Fruit fly (Drosophila melanogaster) whole organism, embryonic: ENCODE measurements around the gene Tis11.

Experiments used
- Antp ChIP-seq: fragments of 200-800 bp; sonication (Bioruptor generic); optimal IDR thresholded peaks from 3 replicates; lab custom pipeline; 2016; ENCODE audit warnings: missing biosample characterization, missing genetic modification characterization
- CG11696 ChIP-seq: fragments of 200-800 bp; sonication (Bioruptor generic); IDR thresholded peaks from 2 replicates; pipeline ENCODE4 v1.3.6; 2022; ENCODE audit warnings: missing biosample characterization, missing genetic modification characterization
- CG12104 ChIP-seq: fragments of 200-800 bp; sonication (Bioruptor generic); optimal IDR thresholded peaks from 3 replicates; lab custom pipeline; 2016; ENCODE audit warnings: missing biosample characterization, missing genetic modification characterization
- CG12219 ChIP-seq: fragments of 200-800 bp; sonication (Bioruptor generic); optimal IDR thresholded peaks from 3 replicates; lab custom pipeline; 2018; ENCODE audit warnings: missing biosample characterization, mild to moderate bottlenecking, missing genetic modification characterization
- CG15696 ChIP-seq: fragments of 200-800 bp; sonication (Bioruptor generic); optimal IDR thresholded peaks from 2 replicates; lab custom pipeline; 2019; ENCODE audit warnings: missing biosample characterization, mild to moderate bottlenecking, missing genetic modification characterization, moderate library complexity
- CG1647 ChIP-seq: fragments of 200-800 bp; sonication (Bioruptor generic); optimal IDR thresholded peaks from 3 replicates; lab custom pipeline; 2016; ENCODE audit warnings: missing biosample characterization, missing genetic modification characterization
- CG18262 ChIP-seq: fragments of 200-800 bp; optimal IDR thresholded peaks from 3 replicates; lab custom pipeline; 2019; ENCODE audit warnings: missing biosample characterization, mild to moderate bottlenecking, missing genetic modification characterization, moderate library complexity
- CG1832 ChIP-seq: fragments of 200-800 bp; sonication (Bioruptor generic); optimal IDR thresholded peaks from 2 replicates; lab custom pipeline; 2017; ENCODE audit warnings: missing biosample characterization, mild to moderate bottlenecking, missing genetic modification characterization, inconsistent platforms
- CG2120 ChIP-seq: fragments of 200-800 bp; sonication (Bioruptor generic); optimal IDR thresholded peaks from 3 replicates; lab custom pipeline; 2016; ENCODE audit warnings: missing biosample characterization, missing genetic modification characterization
- CG3847 ChIP-seq: fragments of 200-800 bp; sonication (Bioruptor generic); IDR thresholded peaks from 2 replicates; pipeline ENCODE4 v1.3.6; 2022; ENCODE audit warnings: missing biosample characterization, missing genetic modification characterization
- CG4328 ChIP-seq: fragments of 200-800 bp; sonication (Bioruptor generic); optimal IDR thresholded peaks from 3 replicates; lab custom pipeline; 2017; ENCODE audit warnings: missing biosample characterization, missing genetic modification reagents, missing genetic modification characterization
- CG9609 ChIP-seq: fragments of 200-800 bp; sonication (Bioruptor generic); optimal IDR thresholded peaks from 3 replicates; lab custom pipeline; 2016; ENCODE audit warnings: missing biosample characterization, missing genetic modification characterization
- CoRest ChIP-seq: fragments of 200-800 bp; sonication (Bioruptor generic); optimal IDR thresholded peaks from 3 replicates; lab custom pipeline; 2018; ENCODE audit warnings: missing biosample characterization, mild to moderate bottlenecking, missing genetic modification characterization, moderate library complexity
- CrebB ChIP-seq: fragments of 200-800 bp; sonication (Bioruptor generic); optimal IDR thresholded peaks from 3 replicates; lab custom pipeline; 2018; ENCODE audit warnings: missing biosample characterization, mild to moderate bottlenecking, missing genetic modification characterization
- Dek ChIP-seq: fragments of 200-800 bp; sonication (Bioruptor generic); optimal IDR thresholded peaks from 3 replicates; lab custom pipeline; 2019; ENCODE audit warnings: missing biosample characterization, mild to moderate bottlenecking, missing genetic modification characterization, moderate library complexity
- Dfd ChIP-seq, 2 experiments: fragments of >200 bp; optimal IDR thresholded peaks; 2 replicates each; lab custom pipeline; 2017; ENCODE audit warnings: missing biosample characterization in 2 of 2, missing genetic modification characterization in 2 of 2
- Drgx ChIP-seq: fragments of 200-800 bp; sonication (Bioruptor generic); IDR thresholded peaks from 2 replicates; pipeline ENCODE4 v1.3.6; 2022; ENCODE audit warnings: missing biosample characterization, missing genetic modification characterization
- Fer3 ChIP-seq: fragments of 200-800 bp; sonication (Bioruptor generic); optimal IDR thresholded peaks from 2 replicates; lab custom pipeline; 2018; ENCODE audit warnings: missing biosample characterization, mild to moderate bottlenecking, missing genetic modification characterization, moderate library complexity
- Gsc ChIP-seq: fragments of 200-800 bp; sonication (Bioruptor generic); IDR thresholded peaks from 2 replicates; pipeline ENCODE4 v1.3.6; 2022; ENCODE audit warnings: missing biosample characterization, missing genetic modification characterization
- Gug ChIP-seq: fragments of 200-800 bp; sonication (Bioruptor generic); IDR thresholded peaks from 4 replicates; pipeline ENCODE4 v1.3.6; 2022; ENCODE audit warnings: missing biosample characterization, missing genetic modification characterization
- Max ChIP-seq: fragments of 200-800 bp; sonication (Bioruptor generic); optimal IDR thresholded peaks from 2 replicates; lab custom pipeline; 2016; ENCODE audit warnings: missing biosample characterization, mild to moderate bottlenecking, missing genetic modification characterization
- Side ChIP-seq: fragments of 200-800 bp; sonication (Bioruptor generic); optimal IDR thresholded peaks from 2 replicates; lab custom pipeline; 2016; ENCODE audit warnings: missing biosample characterization, missing genetic modification characterization
- Sox100B ChIP-seq: fragments of 200-800 bp; sonication (Bioruptor generic); optimal IDR thresholded peaks from 3 replicates; lab custom pipeline; 2018; ENCODE audit warnings: missing biosample characterization, mild to moderate bottlenecking, missing genetic modification characterization
- amos ChIP-seq: fragments of 200-800 bp; sonication (Bioruptor generic); IDR thresholded peaks from 2 replicates; pipeline ENCODE4 v1.3.6; 2022; ENCODE audit warnings: missing biosample characterization, missing genetic modification characterization; ENCODE audit not compliant: partially characterized antibody
- ap ChIP-seq: fragments of 200-800 bp; sonication (Bioruptor generic); IDR thresholded peaks from 2 replicates; pipeline ENCODE4 v1.3.6; 2022; ENCODE audit warnings: missing biosample characterization, missing genetic modification characterization
- br ChIP-seq: fragments of >200 bp; optimal IDR thresholded peaks from 2 replicates; lab custom pipeline; 2017
- cas ChIP-seq: fragments of 200-800 bp; sonication (Bioruptor generic); IDR thresholded peaks from 2 replicates; pipeline ENCODE4 v1.3.6; 2022; ENCODE audit warnings: missing biosample characterization, missing genetic modification characterization
- dmrt11E ChIP-seq: fragments of 200-800 bp; sonication (Bioruptor generic); optimal IDR thresholded peaks from 3 replicates; lab custom pipeline; 2018; ENCODE audit warnings: missing biosample characterization, mild to moderate bottlenecking, missing genetic modification characterization, moderate library complexity
- dpn ChIP-seq, 2 experiments: fragments of 200-800 bp; sonication (Bioruptor generic); optimal IDR thresholded peaks; 3 replicates each; lab custom pipeline; 2016; ENCODE audit warnings: missing biosample characterization in 2 of 2, missing genetic modification characterization in 2 of 2
- dysf ChIP-seq: fragments of 200-800 bp; sonication (Bioruptor generic); IDR thresholded peaks from 3 replicates; pipeline ENCODE4 v1.3.6; 2022; ENCODE audit warnings: missing biosample characterization, missing genetic modification characterization
- ftz-f1 ChIP-seq: fragments of 200-800 bp; sonication (Bioruptor generic); optimal IDR thresholded peaks from 2 replicates; lab custom pipeline; 2016; ENCODE audit warnings: missing biosample characterization, missing genetic modification characterization
- gcm ChIP-seq: fragments of 200-800 bp; sonication (Bioruptor generic); optimal IDR thresholded peaks from 2 replicates; lab custom pipeline; 2019; ENCODE audit warnings: missing biosample characterization, mild to moderate bottlenecking, missing genetic modification characterization, moderate library complexity
- hbn ChIP-seq: fragments of 200-800 bp; sonication (Bioruptor generic); IDR thresholded peaks from 2 replicates; pipeline ENCODE4 v1.3.6; 2022; ENCODE audit warnings: missing biosample characterization, missing genetic modification characterization; ENCODE audit not compliant: partially characterized antibody
- ind ChIP-seq: fragments of 200-800 bp; sonication (Bioruptor generic); optimal IDR thresholded peaks from 3 replicates; lab custom pipeline; 2016; ENCODE audit warnings: missing biosample characterization, missing genetic modification characterization
- jigr1 ChIP-seq: fragments of 200-800 bp; sonication (Bioruptor generic); IDR thresholded peaks from 3 replicates; pipeline ENCODE4 v1.3.6; 2022; ENCODE audit warnings: missing biosample characterization, missing genetic modification characterization
- kah ChIP-seq: fragments of 200-800 bp; sonication (Bioruptor generic); optimal IDR thresholded peaks from 2 replicates; lab custom pipeline; 2018; ENCODE audit warnings: missing biosample characterization, mild to moderate bottlenecking, missing genetic modification characterization
- kni ChIP-seq: fragments of 200-800 bp; sonication (Bioruptor generic); optimal IDR thresholded peaks from 3 replicates; lab custom pipeline; 2017; ENCODE audit warnings: mild to moderate bottlenecking, missing biosample characterization, missing genetic modification reagents, missing genetic modification characterization
- lmd ChIP-seq: fragments of 200-800 bp; sonication (Bioruptor generic); IDR thresholded peaks from 2 replicates; pipeline ENCODE4 v1.3.6; 2022; ENCODE audit warnings: missing biosample characterization, missing genetic modification characterization
- nom ChIP-seq: fragments of 200-800 bp; sonication (Bioruptor generic); optimal IDR thresholded peaks from 2 replicates; lab custom pipeline; 2017; ENCODE audit warnings: missing biosample characterization, missing genetic modification characterization, mild to moderate bottlenecking, moderate library complexity, missing genetic modification reagents
- otp ChIP-seq: fragments of 200-800 bp; sonication (Bioruptor generic); IDR thresholded peaks from 3 replicates; pipeline ENCODE4, ENCODE4 v1.3.6; 2022; ENCODE audit warnings: missing biosample characterization, missing genetic modification characterization
- pita ChIP-seq: fragments of 200-800 bp; sonication (Bioruptor generic); optimal IDR thresholded peaks from 2 replicates; lab custom pipeline; 2017; ENCODE audit warnings: missing biosample characterization, mild to moderate bottlenecking, missing genetic modification characterization
- row ChIP-seq: fragments of 200-800 bp; sonication (Bioruptor generic); IDR thresholded peaks from 3 replicates; pipeline ENCODE4 v1.3.6; 2022; ENCODE audit warnings: missing biosample characterization, missing genetic modification characterization
- sima ChIP-seq: fragments of 200-800 bp; sonication (Bioruptor generic); optimal IDR thresholded peaks from 2 replicates; lab custom pipeline; 2016; ENCODE audit warnings: missing biosample characterization, missing genetic modification characterization
- slbo ChIP-seq: fragments of 200-800 bp; sonication (Bioruptor generic); IDR thresholded peaks from 2 replicates; pipeline ENCODE4 v1.3.6; 2022; ENCODE audit warnings: missing biosample characterization, missing genetic modification characterization
- sqz ChIP-seq: fragments of 200-800 bp; sonication (Bioruptor generic); optimal IDR thresholded peaks from 3 replicates; lab custom pipeline; 2018; ENCODE audit warnings: missing biosample characterization, mild to moderate bottlenecking, missing genetic modification characterization
- stc ChIP-seq: fragments of 200-800 bp; sonication (Bioruptor generic); IDR thresholded peaks from 2 replicates; pipeline ENCODE4 v1.3.6; 2022; ENCODE audit warnings: missing biosample characterization, missing genetic modification characterization
- tx ChIP-seq: fragments of 200-800 bp; sonication (Bioruptor generic); optimal IDR thresholded peaks from 2 replicates; lab custom pipeline; 2016; ENCODE audit warnings: missing biosample characterization, missing genetic modification characterization
- wek ChIP-seq: fragments of 200-800 bp; sonication (Bioruptor generic); optimal IDR thresholded peaks from 3 replicates; lab custom pipeline; 2018; ENCODE audit warnings: missing biosample characterization, mild to moderate bottlenecking, missing genetic modification characterization, moderate library complexity
- z ChIP-seq: fragments of 200-800 bp; sonication (Bioruptor generic); IDR thresholded peaks from 3 replicates; pipeline ENCODE4 v1.3.6; 2022; ENCODE audit warnings: missing biosample characterization, missing genetic modification characterization
- zf30C ChIP-seq: fragments of 200-800 bp; sonication (Bioruptor generic); optimal IDR thresholded peaks from 3 replicates; lab custom pipeline; 2018; ENCODE audit warnings: missing biosample characterization, mild to moderate bottlenecking, missing genetic modification characterization
- zfh1 ChIP-seq: fragments of 200-800 bp; sonication (Bioruptor generic); IDR thresholded peaks from 3 replicates; pipeline ENCODE4 v1.3.6; 2022; ENCODE audit warnings: missing biosample characterization, missing genetic modification characterization

The Tis11 gene

dm6 chrX:12699095-12699750 lies 40.0 kb downstream of the Tis11 start (continued):
- TF ChIP-seq cas (no peak), CG15696 (peak; percentile 22), pita (no peak), ind (GFP tag; lab: Kevin White, UChicago) (peak; percentile 26), CG2120 (GFP tag; lab: Kevin White, UChicago) (peak; percentile 43), CoRest (tag; lab: Kevin White, UChicago) (peak; percentile 43), CG11696 (GFP tag; lab: Robert Waterston, UW) (no peak), tx (GFP tag; lab: Kevin White, UChicago) (no peak), z (GFP tag; lab: Robert Waterston, UW) (peak; percentile 53; the same call in 1 of the 3 replicates), CG12104 (GFP tag; lab: Kevin White, UChicago) (peak; percentile 29), Dek (tag; lab: Kevin White, UChicago) (peak; percentile 16), lmd (0 out of 2 replicates have a peak, but pooled peaks have one; percentile 44), Max (GFP tag; lab: Kevin White, UChicago) (no peak), Fer3 (tag; lab: Kevin White, UChicago) (peak; percentile 19), Dfd (GFP tag; optimal IDR thresholded peaks at IDR 0.05; lab: Kevin White, UChicago) (no peak), dpn (GFP tag; optimal IDR thresholded peaks at IDR 0.05; lab: Kevin White, UChicago) (peak in 1 of 2 experiments; percentile 25), CG12219 (GFP tag; lab: Kevin White, UChicago) (no peak), dysf (GFP tag; lab: Robert Waterston, UW) (0 out of 3 replicates have a peak, but pooled peaks have one; percentile 24), Antp (GFP tag; lab: Kevin White, UChicago) (no peak), Sox100B (GFP tag; lab: Kevin White, UChicago) (peak; percentile 21), gcm (GFP tag; lab: Kevin White, UChicago) (no peak), jigr1 (GFP tag; lab: Robert Waterston, UW) (no peak), Gug (GFP tag; lab: Robert Waterston, UW) (no peak), wek (GFP tag; lab: Kevin White, UChicago) (no peak), kni (no peak), slbo (GFP tag; lab: Robert Waterston, UW) (peak; percentile 53), zfh1 (GFP tag; lab: Robert Waterston, UW) (no peak), stc (GFP tag; lab: Robert Waterston, UW) (no peak), Side (GFP tag; lab: Kevin White, UChicago) (peak; percentile 9), br (lab: Kevin White, UChicago) (no peak), CrebB (tag; lab: Kevin White, UChicago) (no peak), CG1832 (GFP tag; lab: Kevin White, UChicago) (peak; percentile 17), Gsc (GFP tag; lab: Robert Waterston, UW) (no peak), CG4328 (GFP tag; lab: Kevin White, UChicago) (no peak), Drgx (no peak; the same call in 1 of the 2 replicates), ftz-f1 (GFP tag; lab: Kevin White, UChicago) (no peak), hbn (GFP tag; lab: Robert Waterston, UW) (no peak), CG9609 (peak; percentile 19), ap (GFP tag; lab: Robert Waterston, UW) (no peak), amos (GFP tag; lab: Robert Waterston, UW) (no peak), sima (GFP tag; lab: Kevin White, UChicago) (no peak), CG3847 (0 out of 2 replicates have a peak, but pooled peaks have one; percentile 20), kah (GFP tag; lab: Kevin White, UChicago) (no peak), zf30C (peak; percentile 26), dmrt11E (peak; percentile 39), CG18262 (tag; lab: Kevin White, UChicago) (peak; percentile 50), nom (GFP tag; lab: Kevin White, UChicago) (peak; percentile 27), CG1647 (GFP tag; lab: Kevin White, UChicago) (no peak), sqz (peak; percentile 21), otp (GFP tag; lab: Robert Waterston, UW) (no peak), row (peak; percentile 77)
